Fruit fly (Drosophila melanogaster) whole organism, embryonic: ENCODE measurements around the gene CG33631.

Experiments
- Atf6 ChIP-seq: fragments of 200-800 bp; sonication (Bioruptor generic); IDR thresholded peaks from 2 replicates; pipeline ENCODE4 v1.3.6; 2022; ENCODE audit warnings: missing biosample characterization, missing genetic modification characterization
- Awh ChIP-seq: fragments of 200-800 bp; sonication (Bioruptor generic); IDR thresholded peaks from 2 replicates; pipeline ENCODE4, ENCODE4 v1.3.6; 2022; ENCODE audit warnings: missing biosample characterization, missing genetic modification characterization
- B-H1 ChIP-seq: fragments of 200-800 bp; sonication (Bioruptor generic); IDR thresholded peaks from 3 replicates; pipeline ENCODE4 v1.3.6; 2022; ENCODE audit warnings: missing biosample characterization, missing genetic modification characterization
- BtbVII ChIP-seq: fragments of 200-800 bp; sonication (Bioruptor generic); optimal IDR thresholded peaks from 3 replicates; lab custom pipeline; 2017; ENCODE audit warnings: missing biosample characterization, mild to moderate bottlenecking, missing genetic modification characterization
- CG10209 ChIP-seq: fragments of 200-800 bp; sonication (Bioruptor generic); optimal IDR thresholded peaks from 3 replicates; lab custom pipeline; 2017; ENCODE audit warnings: missing biosample characterization, mild to moderate bottlenecking, missing genetic modification characterization, missing genetic modification reagents
- CG10321 ChIP-seq: fragments of 200-800 bp; sonication (Bioruptor generic); IDR thresholded peaks from 2 replicates; pipeline ENCODE4 v1.3.6; 2022; ENCODE audit warnings: missing biosample characterization, missing genetic modification characterization
- CG11695 ChIP-seq: fragments of 200-800 bp; sonication (Bioruptor generic); IDR thresholded peaks from 3 replicates; pipeline ENCODE4 v1.3.6; 2022; ENCODE audit warnings: missing biosample characterization, missing genetic modification characterization
- CG12155 ChIP-seq: fragments of 200-800 bp; sonication (Bioruptor generic); optimal IDR thresholded peaks from 3 replicates; lab custom pipeline; 2016; ENCODE audit warnings: missing biosample characterization, missing genetic modification characterization
- CG12659 ChIP-seq: fragments of 200-800 bp; sonication (Bioruptor generic); optimal IDR thresholded peaks from 3 replicates; lab custom pipeline; 2017; ENCODE audit warnings: mild to moderate bottlenecking, missing biosample characterization, missing genetic modification reagents, missing genetic modification characterization
- CG16863 ChIP-seq: fragments of 200-800 bp; sonication (Bioruptor generic); optimal IDR thresholded peaks from 3 replicates; lab custom pipeline; 2016; ENCODE audit warnings: missing biosample characterization, missing genetic modification characterization
- CG17328 ChIP-seq: fragments of 200-800 bp; sonication (Bioruptor generic); IDR thresholded peaks from 2 replicates; pipeline ENCODE4 v1.3.6; 2022; ENCODE audit warnings: missing biosample characterization, missing genetic modification characterization
- CG17359 ChIP-seq: fragments of 200-800 bp; sonication (Bioruptor generic); optimal IDR thresholded peaks from 3 replicates; lab custom pipeline; 2018; ENCODE audit warnings: missing biosample characterization, mild to moderate bottlenecking, missing genetic modification characterization, moderate library complexity
- CG18011 ChIP-seq: fragments of 200-800 bp; sonication (Bioruptor generic); optimal IDR thresholded peaks from 2 replicates; lab custom pipeline; 2017; ENCODE audit warnings: missing biosample characterization, missing genetic modification characterization, mild to moderate bottlenecking, moderate library complexity, missing genotype
- CG1832 ChIP-seq: fragments of 200-800 bp; sonication (Bioruptor generic); optimal IDR thresholded peaks from 2 replicates; lab custom pipeline; 2017; ENCODE audit warnings: missing biosample characterization, mild to moderate bottlenecking, missing genetic modification characterization, inconsistent platforms
- CG2678 ChIP-seq: fragments of 200-800 bp; sonication (Bioruptor generic); optimal IDR thresholded peaks from 3 replicates; lab custom pipeline; 2019; ENCODE audit warnings: missing biosample characterization, mild to moderate bottlenecking, missing genetic modification characterization, moderate library complexity
- CG30403 ChIP-seq: fragments of 200-800 bp; sonication (Bioruptor generic); optimal IDR thresholded peaks from 3 replicates; lab custom pipeline; 2016; ENCODE audit warnings: missing biosample characterization, missing genetic modification characterization
- CG3065 ChIP-seq: fragments of 200-800 bp; sonication (Bioruptor generic); optimal IDR thresholded peaks from 2 replicates; lab custom pipeline; 2016; ENCODE audit warnings: missing biosample characterization, missing genetic modification characterization
- CG4404 ChIP-seq: fragments of 200-800 bp; sonication (Bioruptor generic); IDR thresholded peaks from 2 replicates; pipeline ENCODE4 v1.3.6; 2022; ENCODE audit warnings: missing biosample characterization, missing genetic modification characterization
- CG7963 ChIP-seq: fragments of 200-800 bp; sonication (Bioruptor generic); IDR thresholded peaks from 3 replicates; pipeline ENCODE4 v1.3.6; 2022; ENCODE audit warnings: missing biosample characterization, missing genetic modification characterization; ENCODE audit not compliant: partially characterized antibody
- CG7987 ChIP-seq: fragments of 200-800 bp; sonication (Bioruptor generic); optimal IDR thresholded peaks from 2 replicates; lab custom pipeline; 2018; ENCODE audit warnings: missing biosample characterization, mild to moderate bottlenecking, missing genetic modification characterization, moderate library complexity
- CG8290 ChIP-seq, 3 experiments: fragments of 200-800 bp; sonication (Bioruptor generic); optimal IDR thresholded peaks; 2 replicates each; lab custom pipeline; 2016 to 2019; ENCODE audit warnings: missing biosample characterization in 3 of 3, missing genetic modification characterization in 3 of 3, mild to moderate bottlenecking in 2 of 3, moderate library complexity in 1 of 3
- Dip3 ChIP-seq: fragments of 200-800 bp; sonication (Bioruptor generic); optimal IDR thresholded peaks from 3 replicates; lab custom pipeline; 2016; ENCODE audit warnings: missing biosample characterization, missing genetic modification characterization
- Doc3 ChIP-seq: fragments of 200-800 bp; sonication (Bioruptor generic); IDR thresholded peaks from 3 replicates; pipeline ENCODE4 v1.3.6; 2022; ENCODE audit warnings: missing biosample characterization, missing genetic modification characterization; ENCODE audit not compliant: partially characterized antibody
- E2f1 ChIP-seq: fragments of 200-800 bp; sonication (Bioruptor generic); IDR thresholded peaks from 2 replicates; pipeline ENCODE4 v1.3.6; 2022; ENCODE audit warnings: missing biosample characterization, missing genetic modification characterization
- E2f2 ChIP-seq: fragments of 200-800 bp; sonication (Bioruptor generic); IDR thresholded peaks from 2 replicates; pipeline ENCODE4 v1.3.6; 2022; ENCODE audit warnings: missing biosample characterization, missing genetic modification characterization
- Ets65A ChIP-seq: fragments of 200-800 bp; sonication (Bioruptor generic); peaks from one replicate; lab custom pipeline; 2016; ENCODE audit warnings: missing biosample characterization, missing genetic modification characterization
- HLH54F ChIP-seq: fragments of 200-800 bp; sonication (Bioruptor generic); optimal IDR thresholded peaks from 3 replicates; lab custom pipeline; 2016; ENCODE audit warnings: missing biosample characterization, missing genetic modification characterization
- Hmx ChIP-seq: fragments of 200-800 bp; sonication (Bioruptor generic); optimal IDR thresholded peaks from 2 replicates; lab custom pipeline; 2016; ENCODE audit warnings: missing biosample characterization, missing genetic modification characterization
- MESR4 ChIP-seq: fragments of 200-800 bp; sonication (Bioruptor generic); optimal IDR thresholded peaks from 2 replicates; lab custom pipeline; 2018; ENCODE audit warnings: missing biosample characterization, mild to moderate bottlenecking, missing genetic modification characterization, moderate library complexity
- Optix ChIP-seq: fragments of 200-800 bp; sonication (Bioruptor generic); IDR thresholded peaks from 3 replicates; pipeline ENCODE4 v1.3.6; 2022; ENCODE audit warnings: missing biosample characterization, missing genetic modification characterization
- Poxn ChIP-seq: fragments of 200-800 bp; sonication (Bioruptor generic); IDR thresholded peaks from 2 replicates; pipeline ENCODE4 v1.3.6; 2022; ENCODE audit warnings: missing biosample characterization, missing genetic modification characterization
- bigmax ChIP-seq: fragments of 200-800 bp; sonication (Bioruptor generic); optimal IDR thresholded peaks from 2 replicates; lab custom pipeline; 2018; ENCODE audit warnings: missing biosample characterization, mild to moderate bottlenecking, missing genetic modification characterization
- danr ChIP-seq: fragments of 200-800 bp; sonication (Bioruptor generic); IDR thresholded peaks from 2 replicates; pipeline ENCODE4 v1.3.6; 2022; ENCODE audit warnings: missing biosample characterization, missing genetic modification characterization
- dm ChIP-seq: fragments of 200-800 bp; sonication (Bioruptor generic); optimal IDR thresholded peaks from 3 replicates; lab custom pipeline; 2016; ENCODE audit warnings: missing biosample characterization, missing genetic modification characterization
- en ChIP-seq: fragments of 200-800 bp; sonication (Bioruptor generic); optimal IDR thresholded peaks from 2 replicates; lab custom pipeline; 2016; ENCODE audit warnings: missing biosample characterization, missing genetic modification characterization
- eve ChIP-seq, 2 experiments: fragments of >200 bp; optimal IDR thresholded peaks; 2 replicates each; lab custom pipeline; 2017; ENCODE audit warnings: missing biosample characterization in 2 of 2, missing genetic modification characterization in 2 of 2
- fd3F ChIP-seq: fragments of 200-800 bp; sonication (Bioruptor generic); optimal IDR thresholded peaks from 2 replicates; lab custom pipeline; 2018; ENCODE audit warnings: missing biosample characterization, mild to moderate bottlenecking, missing genetic modification characterization, moderate library complexity
- ftz-f1 ChIP-seq: fragments of 200-800 bp; sonication (Bioruptor generic); optimal IDR thresholded peaks from 2 replicates; lab custom pipeline; 2016; ENCODE audit warnings: missing biosample characterization, missing genetic modification characterization
- fu2 ChIP-seq: fragments of 200-800 bp; sonication (Bioruptor generic); optimal IDR thresholded peaks from 2 replicates; lab custom pipeline; 2016; ENCODE audit warnings: missing biosample characterization, missing genetic modification characterization
- gce ChIP-seq: fragments of 200-800 bp; sonication (Bioruptor generic); IDR thresholded peaks from 3 replicates; pipeline ENCODE4 v1.3.6; 2022; ENCODE audit warnings: missing biosample characterization, missing genetic modification characterization
- grn ChIP-seq: fragments of 200-800 bp; sonication (Bioruptor generic); optimal IDR thresholded peaks from 3 replicates; lab custom pipeline; 2017; ENCODE audit warnings: missing biosample characterization, missing genetic modification characterization
- gsb ChIP-seq: fragments of 200-800 bp; sonication (Bioruptor generic); IDR thresholded peaks from 2 replicates; pipeline ENCODE4 v1.3.6; 2022; ENCODE audit warnings: missing biosample characterization, missing genetic modification characterization
- hbn ChIP-seq: fragments of 200-800 bp; sonication (Bioruptor generic); IDR thresholded peaks from 2 replicates; pipeline ENCODE4 v1.3.6; 2022; ENCODE audit warnings: missing biosample characterization, missing genetic modification characterization; ENCODE audit not compliant: partially characterized antibody
- mam ChIP-seq: fragments of 200-800 bp; sonication (Bioruptor generic); optimal IDR thresholded peaks from 3 replicates; lab custom pipeline; 2016; ENCODE audit warnings: missing biosample characterization, missing genetic modification characterization
- mirr ChIP-seq: fragments of 200-800 bp; sonication (Bioruptor generic); optimal IDR thresholded peaks from 3 replicates; lab custom pipeline; 2018; ENCODE audit warnings: missing biosample characterization, mild to moderate bottlenecking, missing genetic modification characterization
- pfk ChIP-seq: fragments of 200-800 bp; sonication (Bioruptor generic); optimal IDR thresholded peaks from 2 replicates; lab custom pipeline; 2018; ENCODE audit warnings: missing biosample characterization, mild to moderate bottlenecking, missing genetic modification characterization, moderate library complexity
- pho ChIP-seq: fragments of 200-800 bp; sonication (Bioruptor generic); optimal IDR thresholded peaks from 2 replicates; lab custom pipeline; 2016; ENCODE audit warnings: missing biosample characterization, missing genetic modification characterization
- trh ChIP-seq: fragments of 200-800 bp; sonication (Bioruptor generic); optimal IDR thresholded peaks from 2 replicates; lab custom pipeline; 2016; ENCODE audit warnings: missing biosample characterization, missing genetic modification characterization
- zfh1 ChIP-seq: fragments of 200-800 bp; sonication (Bioruptor generic); IDR thresholded peaks from 3 replicates; pipeline ENCODE4 v1.3.6; 2022; ENCODE audit warnings: missing biosample characterization, missing genetic modification characterization

The CG33631 gene

DNA sequence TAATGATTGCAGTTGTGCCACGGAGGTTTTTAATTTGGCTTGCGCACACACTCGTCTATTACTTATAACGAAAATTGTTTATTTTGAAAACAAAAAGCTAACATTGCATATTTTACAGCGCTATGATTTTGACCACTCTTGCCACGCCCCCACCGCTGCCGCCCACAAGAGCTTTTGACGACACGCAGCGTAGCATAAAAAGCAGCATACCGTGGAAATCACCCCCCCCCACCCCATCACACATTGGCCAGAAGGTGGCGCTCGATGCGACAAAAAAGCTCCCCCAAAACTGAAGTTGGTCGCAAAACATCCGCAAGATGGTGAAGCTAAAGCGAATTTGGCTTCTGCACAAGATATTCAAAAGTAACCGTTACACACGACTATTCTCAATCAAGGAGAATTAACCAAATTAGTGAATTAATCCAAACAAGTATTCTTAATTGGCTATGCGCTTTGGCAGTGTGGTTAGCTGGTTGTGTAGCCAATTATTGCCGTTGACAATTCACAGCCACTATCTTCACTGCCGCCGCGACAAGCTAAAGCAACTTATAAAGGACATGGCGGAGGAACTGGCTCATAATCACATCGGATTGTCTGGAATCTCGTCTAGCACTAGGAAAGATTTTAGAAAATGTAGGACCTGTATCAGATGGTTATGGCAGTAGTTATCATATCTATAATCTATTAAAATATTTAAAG, 36.8 kb downstream of the CG33631 start (continued):
- TF ChIP-seq E2f2 (GFP tag; lab: Robert Waterston, UW) = peak; percentile 27; the same call in 1 of the 2 replicates
- peak; percentile 78 for TF ChIP-seq CG7987 (GFP tag; lab: Kevin White, UChicago)
- TF ChIP-seq Optix (GFP tag; lab: Robert Waterston, UW) = peak; percentile 47; the same call in 1 of the 3 replicates
- TF ChIP-seq MESR4 = no peak
- no peak for TF ChIP-seq danr (GFP tag; lab: Robert Waterston, UW)
- TF ChIP-seq gsb (GFP tag; lab: Robert Waterston, UW) = no peak
- peak; percentile 41; the same call in 1 of the 3 replicates for TF ChIP-seq gce
- 0 out of 2 replicates have a peak, but pooled peaks have one; percentile 33 for TF ChIP-seq CG10321
- TF ChIP-seq CG7963 (GFP tag; lab: Robert Waterston, UW) = no peak
- TF ChIP-seq Awh = 0 out of 2 replicates have a peak, but pooled peaks have one; percentile 16
- no peak for TF ChIP-seq pfk
- TF ChIP-seq en (GFP tag; lab: Kevin White, UChicago) = no peak
- peak; percentile 3 for TF ChIP-seq mam (GFP tag; lab: Kevin White, UChicago)
- peak; percentile 52 for TF ChIP-seq CG12659 (GFP tag; lab: Kevin White, UChicago)
- no peak for TF ChIP-seq CG1832 (GFP tag; lab: Kevin White, UChicago)
- TF ChIP-seq mirr (GFP tag; lab: Kevin White, UChicago) = no peak
- TF ChIP-seq Ets65A (GFP tag; lab: Kevin White, UChicago) = peak; percentile 93
- TF ChIP-seq trh (GFP tag; lab: Kevin White, UChicago) = no peak
- 0 out of 3 replicates have a peak, but pooled peaks have one; percentile 26 for TF ChIP-seq B-H1 (GFP tag; lab: Robert Waterston, UW)
- TF ChIP-seq Poxn = no peak
- TF ChIP-seq CG3065 (GFP tag; lab: Kevin White, UChicago) = peak; percentile 93
- no peak for TF ChIP-seq CG18011
- no peak for TF ChIP-seq HLH54F
- 0 out of 3 replicates have a peak, but pooled peaks have one; percentile 55 for TF ChIP-seq zfh1 (GFP tag; lab: Robert Waterston, UW)
- no peak for TF ChIP-seq dm (GFP tag; lab: Kevin White, UChicago)
- TF ChIP-seq CG17328 (GFP tag; lab: Robert Waterston, UW) = no peak
- no peak for TF ChIP-seq CG8290 (GFP tag; optimal IDR thresholded peaks at IDR 0.05; lab: Kevin White, UChicago)
- peak in 1 of 2 experiments; percentile 70 for TF ChIP-seq CG8290 (tag; optimal IDR thresholded peaks at IDR 0.05; lab: Kevin White, UChicago)
- TF ChIP-seq BtbVII = no peak
- TF ChIP-seq CG30403 = peak; percentile 18
- TF ChIP-seq hbn (GFP tag; lab: Robert Waterston, UW) = 0 out of 2 replicates have a peak, but pooled peaks have one; percentile 17
- TF ChIP-seq CG10209 (GFP tag; lab: Kevin White, UChicago) = peak; percentile 8
- TF ChIP-seq Atf6 (GFP tag; lab: Robert Waterston, UW) = 0 out of 2 replicates have a peak, but pooled peaks have one; percentile 30
- TF ChIP-seq CG4404 (GFP tag; lab: Robert Waterston, UW) = no peak
- no peak for TF ChIP-seq Doc3 (GFP tag; lab: Robert Waterston, UW)
- TF ChIP-seq Hmx (GFP tag; lab: Kevin White, UChicago) = no peak
- TF ChIP-seq CG16863 (GFP tag; lab: Kevin White, UChicago) = no peak
- no peak for TF ChIP-seq pho (GFP tag; lab: Kevin White, UChicago)
- TF ChIP-seq CG17359 = peak; percentile 47
- TF ChIP-seq bigmax (GFP tag; lab: Kevin White, UChicago) = no peak
- no peak for TF ChIP-seq grn
- TF ChIP-seq fu2 (GFP tag; lab: Kevin White, UChicago) = no peak
- no peak for TF ChIP-seq fd3F (GFP tag; lab: Kevin White, UChicago)
- TF ChIP-seq CG11695 = no peak
- TF ChIP-seq ftz-f1 = peak; percentile 63
- TF ChIP-seq eve (GFP tag; optimal IDR thresholded peaks at IDR 0.05; lab: Kevin White, UChicago) = no peak
- TF ChIP-seq CG12155 = peak; percentile 27
- TF ChIP-seq Dip3 (GFP tag; lab: Kevin White, UChicago) = no peak
- 0 out of 2 replicates have a peak, but pooled peaks have one; percentile 28 for TF ChIP-seq E2f1 (GFP tag; lab: Robert Waterston, UW)
- TF ChIP-seq CG2678 (tag; lab: Kevin White, UChicago) = peak; percentile 6
